Fruit fly (Drosophila melanogaster): Measurements from ENCODE around the gene spen.
A peak's percentile ranks its signal among the peaks of the same experiment; 100 is the strongest.

Gene spen

dm6 chr2L:221939-222489 is 63.2 kb downstream of the spen start (continued):
- TF ChIP-seq GATAe (GFP tag; conservative IDR thresholded peaks at IDR 0.05) (no peak), knrl (GFP tag; IDR thresholded peaks at IDR 0.05; ENCODE audit: partially characterized antibody) (no peak), onecut (GFP tag; IDR thresholded peaks at IDR 0.05) (peak; percentile 27; the same call in 1 of the 2 replicates), kah (GFP tag; optimal IDR thresholded peaks at IDR 0.05) (peak; percentile 16)

- TF ChIP-seq CG1832 (GFP tag; optimal IDR thresholded peaks at IDR 0.05) (peak; percentile 58), CG9215 (GFP tag; IDR thresholded peaks at IDR 0.05) (no peak), trem (tag; optimal IDR thresholded peaks at IDR 0.05) (no peak), CG31388 (GFP tag; optimal IDR thresholded peaks at IDR 0.05) (no peak), cg (GFP tag; optimal IDR thresholded peaks at IDR 0.05) (peak; percentile 49), corto (GFP tag; optimal IDR thresholded peaks at IDR 0.05) (no peak), CG6272 (GFP tag; IDR thresholded peaks at IDR 0.05) (no peak), CG15479 (GFP tag; optimal IDR thresholded peaks at IDR 0.05) (peak; percentile 92), CG15514 (GFP tag; optimal IDR thresholded peaks at IDR 0.05) (no peak), CG10321 (GFP tag; IDR thresholded peaks at IDR 0.05) (peak; percentile 83), CG14710 (tag; optimal IDR thresholded peaks at IDR 0.05) (no peak), D (optimal IDR thresholded peaks at IDR 0.05) (peak; percentile 62), D (GFP tag; optimal IDR thresholded peaks at IDR 0.05) (no peak), Lpt (GFP tag; optimal IDR thresholded peaks at IDR 0.05) (peak; percentile 11), Blimp-1 (GFP tag; optimal IDR thresholded peaks at IDR 0.05) (no peak), CG10654 (GFP tag; optimal IDR thresholded peaks at IDR 0.05) (no peak), sr (GFP tag; IDR thresholded peaks at IDR 0.05) (no peak), chif (GFP tag; optimal IDR thresholded peaks at IDR 0.05) (no peak), tap (tag; optimal IDR thresholded peaks at IDR 0.05) (no peak), z (GFP tag; IDR thresholded peaks at IDR 0.05) (peak; percentile 83), bsh (GFP tag; optimal IDR thresholded peaks at IDR 0.05) (no peak), B-H2 (GFP tag; optimal IDR thresholded peaks at IDR 0.05) (no peak), CG10274 (GFP tag; optimal IDR thresholded peaks at IDR 0.05) (no peak), Trl (optimal IDR thresholded peaks at IDR 0.05) (no peak), Trl (GFP tag; optimal IDR thresholded peaks at IDR 0.05) (no peak), Awh (GFP tag; IDR thresholded peaks at IDR 0.05) (no peak), ara (GFP tag; IDR thresholded peaks at IDR 0.05) (no peak), grn (GFP tag; optimal IDR thresholded peaks at IDR 0.05) (peak; percentile 87), CG1603 (tag; optimal IDR thresholded peaks at IDR 0.05) (no peak)
Measured at dm6 chr2L:222867-223266, 64.0 kb downstream of the spen start.

dm6 chr2L:223351-223750 is 64.5 kb downstream of the spen start:
- peak; percentile 66 for TF ChIP-seq CG12744 (GFP tag; optimal IDR thresholded peaks at IDR 0.05)
- TF ChIP-seq nau (GFP tag; optimal IDR thresholded peaks at IDR 0.05), result peak; percentile 76
- peak; percentile 74 for TF ChIP-seq jing (GFP tag; optimal IDR thresholded peaks at IDR 0.05)
- TF ChIP-seq CG15514 (GFP tag; optimal IDR thresholded peaks at IDR 0.05), result peak; percentile 51
- peak; percentile 82 for TF ChIP-seq CG8089 (GFP tag; optimal IDR thresholded peaks at IDR 0.05)
- peak; percentile 4 for TF ChIP-seq CG6765 (GFP tag; optimal IDR thresholded peaks at IDR 0.05)
- peak; percentile 8; the same call in 1 of the 2 replicates for TF ChIP-seq Doc2 (GFP tag; IDR thresholded peaks at IDR 0.05)
- no peak for TF ChIP-seq luna (GFP tag; optimal IDR thresholded peaks at IDR 0.05)
- TF ChIP-seq CG18764 (GFP tag; optimal IDR thresholded peaks at IDR 0.05), result peak; percentile 76
- peak; percentile 67 for TF ChIP-seq vfl (GFP tag; optimal IDR thresholded peaks at IDR 0.05)
- peak; percentile 93 for TF ChIP-seq sisA (GFP tag; IDR thresholded peaks at IDR 0.05)
- TF ChIP-seq Atf-2 (GFP tag; optimal IDR thresholded peaks at IDR 0.05), result peak; percentile 90
- TF ChIP-seq CG2678 (tag; optimal IDR thresholded peaks at IDR 0.05), result peak; percentile 78
- peak; percentile 91 for TF ChIP-seq Dad (GFP tag; optimal IDR thresholded peaks at IDR 0.05)
- TF ChIP-seq yki (optimal IDR thresholded peaks at IDR 0.05), result no peak
- TF ChIP-seq Ets97D (GFP tag; optimal IDR thresholded peaks at IDR 0.05), result peak; percentile 59
- no peak for TF ChIP-seq bbx (GFP tag; IDR thresholded peaks at IDR 0.05; ENCODE audit: partially characterized antibody)
- peak; percentile 87 for TF ChIP-seq CG1529 (GFP tag; optimal IDR thresholded peaks at IDR 0.05)
- peak; percentile 60 for TF ChIP-seq CG10147 (GFP tag; optimal IDR thresholded peaks at IDR 0.05)
